Fruit fly (Drosophila melanogaster): ENCODE measurements around the gene Wwox.

dm6 chr2L:8007160-8007876 is 3.2 kb upstream of the Wwox start, which contains the start of gene Spn28Dc:
- TF ChIP-seq CG15710 (tag; optimal IDR thresholded peaks at IDR 0.05) = no peak
- no peak for TF ChIP-seq CG34367 (tag; optimal IDR thresholded peaks at IDR 0.05)
- no peak for TF ChIP-seq CG4496 (GFP tag; IDR thresholded peaks at IDR 0.05)
